Worm (Caenorhabditis elegans) whole organism, L3 larva: ENCODE data around the gene H04M03.12.

Experiments used
- ZK546.5 ChIP-seq: sonication (generic microtip); optimal IDR thresholded peaks from 2 replicates; lab custom pipeline; 2017; ENCODE audit warnings: missing biosample characterization, missing genetic modification characterization
- aly-2 ChIP-seq: fragments of 150-350 bp; optimal IDR thresholded peaks from 2 replicates; lab custom pipeline; 2014; ENCODE audit warnings: missing biosample characterization, missing genetic modification characterization
- ama-1 ChIP-seq: fragments of 150-350 bp; optimal IDR thresholded peaks from 2 replicates; lab custom pipeline; 2018
- ceh-28 ChIP-seq: fragments of 150-350 bp; optimal IDR thresholded peaks from 2 replicates; lab custom pipeline; 2014; ENCODE audit warnings: missing biosample characterization, missing genetic modification reagents, missing genetic modification characterization
- ceh-82 ChIP-seq: fragments of 150-350 bp; optimal IDR thresholded peaks from 2 replicates; lab custom pipeline; 2014; ENCODE audit warnings: missing biosample characterization, missing genetic modification characterization
- ceh-9 ChIP-seq: sonication (generic microtip); optimal IDR thresholded peaks from 2 replicates; lab custom pipeline; 2018; ENCODE audit warnings: missing biosample characterization, missing genetic modification characterization
- daf-12 ChIP-seq: fragments of 150-350 bp; optimal IDR thresholded peaks from 2 replicates; lab custom pipeline; 2014; ENCODE audit warnings: missing biosample characterization, missing genetic modification reagents, missing genetic modification characterization
- egl-27 ChIP-seq: sonication (generic microtip); optimal IDR thresholded peaks from 4 replicates; lab custom pipeline; 2017; ENCODE audit warnings: missing biosample characterization, missing genetic modification reagents, missing genetic modification characterization
- egl-5 ChIP-seq: fragments of 150-350 bp; optimal IDR thresholded peaks from 2 replicates; lab custom pipeline; 2017; ENCODE audit warnings: missing biosample characterization, missing genetic modification reagents, missing genetic modification characterization, inconsistent platforms
- elt-1 ChIP-seq: fragments of 150-350 bp; optimal IDR thresholded peaks from 2 replicates; lab custom pipeline; 2014; ENCODE audit warnings: missing biosample characterization, missing genetic modification characterization
- elt-3 ChIP-seq, 3 experiments: fragments of 150-350 bp in 1 of 3; sonication (generic microtip) in 2 of 3; optimal IDR thresholded peaks; 2 replicates in 2 of 3; 4 replicates in 1 of 3; lab custom pipeline; 2014 to 2017; ENCODE audit warnings: missing biosample characterization in 3 of 3, missing genetic modification characterization in 3 of 3
- eor-1 ChIP-seq, 2 experiments: fragments of 150-350 bp; optimal IDR thresholded peaks; 2 replicates each; lab custom pipeline; 2014 to 2018; ENCODE audit warnings: missing biosample characterization in 2 of 2, missing genetic modification characterization in 2 of 2
- fkh-10 ChIP-seq: sonication (generic microtip); optimal IDR thresholded peaks from 2 replicates; lab custom pipeline; 2017; ENCODE audit warnings: missing biosample characterization, missing genetic modification reagents, missing genetic modification characterization
- fkh-2 ChIP-seq: fragments of 150-350 bp; optimal IDR thresholded peaks from 2 replicates; lab custom pipeline; 2014; ENCODE audit warnings: missing biosample characterization, missing genetic modification reagents, missing genetic modification characterization
- hmg-11 ChIP-seq: sonication (generic microtip); optimal IDR thresholded peaks from 2 replicates; lab custom pipeline; 2016; ENCODE audit warnings: missing genetic modification characterization, missing compliant biosample characterization
- jun-1 ChIP-seq: fragments of 150-350 bp; optimal IDR thresholded peaks from 2 replicates; lab custom pipeline; 2014; ENCODE audit warnings: missing biosample characterization, missing genetic modification reagents, missing genetic modification characterization
- lin-15B ChIP-seq: fragments of 150-350 bp; optimal IDR thresholded peaks from 2 replicates; lab custom pipeline; 2014; ENCODE audit warnings: missing biosample characterization, missing genetic modification characterization
- lin-39 ChIP-seq: fragments of 150-350 bp; optimal IDR thresholded peaks from 2 replicates; lab custom pipeline; 2018; ENCODE audit warnings: missing biosample characterization, missing genetic modification reagents, missing genetic modification characterization
- lsy-12 ChIP-seq: sonication (generic microtip); optimal IDR thresholded peaks from 2 replicates; lab custom pipeline; 2016; ENCODE audit warnings: mild to moderate bottlenecking, missing genetic modification characterization, missing compliant biosample characterization
- nfya-1 ChIP-seq: sonication (generic microtip); optimal IDR thresholded peaks from 2 replicates; lab custom pipeline; 2017; ENCODE audit warnings: missing genetic modification characterization, mild to moderate bottlenecking, missing compliant biosample characterization, antibody characterized with exemption, moderate library complexity; ENCODE audit not compliant: insufficient read depth
- nhr-12 ChIP-seq: fragments of 150-350 bp; optimal IDR thresholded peaks from 2 replicates; lab custom pipeline; 2014; ENCODE audit warnings: missing biosample characterization, missing genetic modification characterization
- nhr-23 ChIP-seq: fragments of 150-350 bp; optimal IDR thresholded peaks from 2 replicates; lab custom pipeline; 2014; ENCODE audit warnings: missing biosample characterization, missing genetic modification reagents, missing genetic modification characterization
- nhr-237 ChIP-seq: fragments of 150-350 bp; optimal IDR thresholded peaks from 2 replicates; lab custom pipeline; 2014; ENCODE audit warnings: missing biosample characterization, missing genetic modification characterization
- nhr-25 ChIP-seq: sonication (generic microtip); optimal IDR thresholded peaks from 2 replicates; lab custom pipeline; 2017; ENCODE audit warnings: missing biosample characterization, missing genetic modification characterization
- nhr-43 ChIP-seq: sonication (generic microtip); optimal IDR thresholded peaks from 2 replicates; lab custom pipeline; 2016; ENCODE audit warnings: mild to moderate bottlenecking, missing genetic modification characterization, missing compliant biosample characterization; ENCODE audit not compliant: poor library complexity, severe bottlenecking
- nhr-67 ChIP-seq: fragments of 150-350 bp; optimal IDR thresholded peaks from 2 replicates; lab custom pipeline; 2014; ENCODE audit warnings: missing biosample characterization, missing genetic modification characterization
- nhr-77 ChIP-seq: fragments of 150-350 bp; optimal IDR thresholded peaks from 2 replicates; lab custom pipeline; 2014; ENCODE audit warnings: missing biosample characterization, missing genetic modification characterization
- skn-1 ChIP-seq: fragments of 150-350 bp; optimal IDR thresholded peaks from 2 replicates; lab custom pipeline; 2014; ENCODE audit warnings: missing biosample characterization, missing genetic modification characterization
- snpc-4 ChIP-seq: fragments of 150-350 bp; optimal IDR thresholded peaks from 2 replicates; lab custom pipeline; 2014; ENCODE audit warnings: missing biosample characterization, missing genetic modification characterization
- tbx-2 ChIP-seq: sonication (generic microtip); optimal IDR thresholded peaks from 2 replicates; lab custom pipeline; 2016; ENCODE audit warnings: mild to moderate bottlenecking, missing genetic modification characterization, missing compliant biosample characterization
- unc-39 ChIP-seq: sonication (generic microtip); optimal IDR thresholded peaks from 4 replicates; lab custom pipeline; 2017; ENCODE audit warnings: missing biosample characterization, missing genetic modification characterization
- ztf-11 ChIP-seq: fragments of 150-350 bp; optimal IDR thresholded peaks from 2 replicates; lab custom pipeline; 2014; ENCODE audit warnings: missing biosample characterization, missing genetic modification characterization

The H04M03.12 gene

ce11 chrIV:5873825-5874224 lies 29.3 kb downstream of the H04M03.12 start, which contains the start of gene srv-19:
Gene srv-19 (minus strand): TSS chrIV:5873925.
- no peak for TF ChIP-seq ZK546.5 (tag; lab: Kevin White, UChicago)
- TF ChIP-seq, all 47 proteins: peak for 0

ce11 chrIV:5870072-5870471 lies 33.1 kb downstream of the H04M03.12 start, which contains the start of gene srv-17:
Gene srv-17 (minus strand): TSS chrIV:5870172.
- no peak for TF ChIP-seq nhr-25 (tag; lab: Kevin White, UChicago)
- TF ChIP-seq nhr-43, result no peak
- TF ChIP-seq egl-27 (tag; lab: Kevin White, UChicago), result no peak
- no peak for TF ChIP-seq skn-1 (tag; lab: Kevin White, UChicago)
- TF ChIP-seq nfya-1 (tag; lab: Kevin White, UChicago), result no peak
- TF ChIP-seq elt-1, result no peak
- no peak for TF ChIP-seq ceh-82 (tag; lab: Kevin White, UChicago)
- no peak for TF ChIP-seq ceh-28 (tag; lab: Kevin White, UChicago)
- TF ChIP-seq egl-5, result no peak
- TF ChIP-seq elt-3 (tag; optimal IDR thresholded peaks at IDR 0.05; lab: Kevin White, UChicago), result no peak
- TF ChIP-seq nhr-77 (tag; lab: Kevin White, UChicago), result no peak
- TF ChIP-seq fkh-10 (GFP tag; lab: Kevin White, UChicago), result no peak
- TF ChIP-seq aly-2, result no peak
- no peak for TF ChIP-seq lin-39 (tag; lab: Kevin White, UChicago)
- TF ChIP-seq snpc-4 (tag; lab: Kevin White, UChicago), result no peak
- no peak for TF ChIP-seq nhr-237 (tag; lab: Kevin White, UChicago)
- TF ChIP-seq nhr-12 (tag; lab: Kevin White, UChicago), result no peak
- TF ChIP-seq, all 47 proteins: peak for 0

- no peak for TF ChIP-seq eor-1 (tag; optimal IDR thresholded peaks at IDR 0.05; lab: Kevin White, UChicago)
- no peak for TF ChIP-seq unc-39 (tag; lab: Kevin White, UChicago)
- TF ChIP-seq aly-2, result no peak
Measured at ce11 chrIV:5869354-5869753, 33.8 kb downstream of the H04M03.12 start.

- TF ChIP-seq ceh-9 (no peak), daf-12 (tag; lab: Kevin White, UChicago) (no peak), fkh-10 (GFP tag; lab: Kevin White, UChicago) (no peak), hmg-11 (tag; lab: Kevin White, UChicago) (no peak), lsy-12 (tag; lab: Kevin White, UChicago) (no peak), ama-1 (lab: Kevin White, UChicago) (no peak), elt-3 (tag; optimal IDR thresholded peaks at IDR 0.05; lab: Kevin White, UChicago) (no peak), ceh-82 (tag; lab: Kevin White, UChicago) (no peak), ztf-11 (tag; lab: Kevin White, UChicago) (no peak), nfya-1 (tag; lab: Kevin White, UChicago) (no peak), eor-1 (tag; optimal IDR thresholded peaks at IDR 0.05; lab: Kevin White, UChicago) (no peak), snpc-4 (tag; lab: Kevin White, UChicago) (no peak), jun-1 (tag; lab: Kevin White, UChicago) (no peak), nhr-77 (tag; lab: Kevin White, UChicago) (no peak), skn-1 (tag; lab: Kevin White, UChicago) (no peak), nhr-237 (tag; lab: Kevin White, UChicago) (no peak), nhr-23 (tag; lab: Kevin White, UChicago) (no peak)
Measured at ce11 chrIV:5867189-5867588, 36.0 kb downstream of the H04M03.12 start, which contains the start of gene C06E7.88. Gene C06E7.88 (minus strand): TSS chrIV:5867289.

ce11 chrIV:5865818-5866217 lies 37.3 kb downstream of the H04M03.12 start, which contains the start of gene spe-27:
Gene spe-27 (minus strand): TSS chrIV:5865918.
- TF ChIP-seq unc-39 (tag; lab: Kevin White, UChicago) (no peak), fkh-2 (tag; lab: Kevin White, UChicago) (no peak), hmg-11 (tag; lab: Kevin White, UChicago) (no peak), nhr-43 (no peak), lin-15B (tag; lab: Kevin White, UChicago) (no peak), fkh-10 (GFP tag; lab: Kevin White, UChicago) (no peak), ztf-11 (tag; lab: Kevin White, UChicago) (no peak), lin-39 (tag; lab: Kevin White, UChicago) (no peak), elt-3 (tag; optimal IDR thresholded peaks at IDR 0.05; lab: Kevin White, UChicago) (no peak), nhr-67 (no peak), tbx-2 (no peak)
